Worm (Caenorhabditis elegans) whole organism, young adult: ENCODE results near the gene cdc-48.1.

ENCODE experiments used
- B0035.1 ChIP-seq: sonication (generic microtip); optimal IDR thresholded peaks from 2 replicates; lab custom pipeline; 2016; ENCODE audit warnings: missing genetic modification characterization, mild to moderate bottlenecking, missing compliant biosample characterization, missing genotype, missing genetic modification reagents
- D2030.7 ChIP-seq: fragments of 200-800 bp; sonication (Bioruptor generic); IDR thresholded peaks from 2 replicates; pipeline ENCODE4 v1.3.6; 2022; ENCODE audit warnings: missing genetic modification reagents, missing genetic modification characterization, missing compliant biosample characterization
- F52B5.7 ChIP-seq: sonication (generic microtip); optimal IDR thresholded peaks from 2 replicates; lab custom pipeline; 2016; ENCODE audit warnings: mild to moderate bottlenecking, missing genetic modification characterization, missing compliant biosample characterization
- F55B11.4 ChIP-seq: sonication (generic microtip); optimal IDR thresholded peaks from 2 replicates; lab custom pipeline; 2016; ENCODE audit warnings: missing compliant biosample characterization, missing genetic modification characterization, borderline replicate concordance; ENCODE audit not compliant: insufficient read depth
- F57A8.1 ChIP-seq: fragments of 200-800 bp; sonication (Bioruptor generic); optimal IDR thresholded peaks from 2 replicates; lab custom pipeline; 2018; ENCODE audit warnings: mild to moderate bottlenecking, missing genetic modification characterization, moderate library complexity, missing compliant biosample characterization
- F57C9.4 ChIP-seq: sonication (generic microtip); optimal IDR thresholded peaks from 2 replicates; lab custom pipeline; 2017; ENCODE audit warnings: mild to moderate bottlenecking, missing genetic modification characterization, missing compliant biosample characterization
- T26A5.8 ChIP-seq: sonication (generic microtip); optimal IDR thresholded peaks from 2 replicates; lab custom pipeline; 2016; ENCODE audit warnings: missing genetic modification characterization, missing compliant biosample characterization
- Y56A3A.18 ChIP-seq: fragments of 200-800 bp; sonication (Bioruptor generic); IDR thresholded peaks from 2 replicates; pipeline ENCODE4 v1.3.6; 2022; ENCODE audit warnings: missing genetic modification reagents, missing genetic modification characterization, missing compliant biosample characterization
- Y67H2A.10 ChIP-seq: fragments of 200-800 bp; sonication (Bioruptor generic); conservative IDR thresholded peaks from 2 replicates; pipeline ENCODE4 v1.3.6; 2022; ENCODE audit warnings: missing genetic modification reagents, missing genetic modification characterization, missing compliant biosample characterization
- aptf-2 ChIP-seq: fragments of 200-800 bp; sonication (Bioruptor generic); conservative IDR thresholded peaks from 2 replicates; pipeline ENCODE4 v1.3.6; 2022; ENCODE audit warnings: missing genetic modification reagents, missing genetic modification characterization, missing compliant biosample characterization
- attf-6 ChIP-seq: fragments of 200-800 bp; sonication (Bioruptor generic); IDR thresholded peaks from 2 replicates; pipeline ENCODE4 v1.3.6; 2022; ENCODE audit warnings: missing genetic modification reagents, missing genetic modification characterization, missing compliant biosample characterization
- ceh-27 ChIP-seq: fragments of 200-800 bp; sonication (Bioruptor generic); optimal IDR thresholded peaks from 2 replicates; lab custom pipeline; 2018; ENCODE audit warnings: mild to moderate bottlenecking, missing genetic modification characterization, moderate library complexity, missing compliant biosample characterization
- ceh-40 ChIP-seq: fragments of 200-800 bp; sonication (Bioruptor generic); IDR thresholded peaks from 2 replicates; pipeline ENCODE4 v1.3.6; 2022; ENCODE audit warnings: missing genetic modification characterization, missing compliant biosample characterization
- die-1 ChIP-seq: sonication (generic microtip); optimal IDR thresholded peaks from 2 replicates; lab custom pipeline; 2016; ENCODE audit warnings: missing genotype, mild to moderate bottlenecking, missing genetic modification characterization, missing compliant biosample characterization
- dox-1 ChIP-seq: fragments of 200-800 bp; sonication (Bioruptor generic); IDR thresholded peaks from 2 replicates; pipeline ENCODE4 v1.3.6; 2022; ENCODE audit warnings: missing genetic modification reagents, missing genetic modification characterization, missing compliant biosample characterization
- dpff-1 ChIP-seq: sonication (generic microtip); optimal IDR thresholded peaks from 2 replicates; lab custom pipeline; 2017; ENCODE audit warnings: mild to moderate bottlenecking, missing genetic modification characterization, missing compliant biosample characterization
- dpl-1 ChIP-seq: fragments of 150-350 bp; optimal IDR thresholded peaks from 2 replicates; lab custom pipeline; 2014; ENCODE audit warnings: missing biosample characterization, missing genetic modification reagents, missing genetic modification characterization
- fkh-3 ChIP-seq: sonication (generic microtip); optimal IDR thresholded peaks from 2 replicates; lab custom pipeline; 2016; ENCODE audit warnings: mild to moderate bottlenecking, missing genetic modification characterization, missing compliant biosample characterization
- hlh-12 ChIP-seq: sonication (generic microtip); optimal IDR thresholded peaks from 2 replicates; lab custom pipeline; 2016; ENCODE audit warnings: missing genetic modification characterization, missing compliant biosample characterization
- hmg-1.2 ChIP-seq: fragments of 200-800 bp; sonication (Bioruptor generic); IDR thresholded peaks from 2 replicates; pipeline ENCODE4 v1.3.6; 2022; ENCODE audit warnings: missing genetic modification reagents, missing genetic modification characterization, missing compliant biosample characterization
- hrde-1 ChIP-seq: sonication (generic microtip); optimal IDR thresholded peaks from 2 replicates; lab custom pipeline; 2016; ENCODE audit warnings: missing genetic modification characterization, mild to moderate bottlenecking, missing compliant biosample characterization, moderate library complexity, missing genotype, missing genetic modification reagents, borderline replicate concordance
- hsf-1 ChIP-seq: fragments of 200-800 bp; sonication (Bioruptor generic); IDR thresholded peaks from 2 replicates; pipeline ENCODE4 v1.3.6; 2022; ENCODE audit warnings: missing genetic modification reagents, missing genetic modification characterization, missing compliant biosample characterization
- lag-1 ChIP-seq: fragments of 200-800 bp; sonication (Bioruptor generic); IDR thresholded peaks from 2 replicates; pipeline ENCODE4 v1.3.6; 2022; ENCODE audit warnings: missing genetic modification reagents, missing genetic modification characterization, missing compliant biosample characterization
- lir-1 ChIP-seq: fragments of 200-800 bp; sonication (Bioruptor generic); conservative IDR thresholded peaks from 2 replicates; pipeline ENCODE4 v1.3.6; 2022; ENCODE audit warnings: missing genetic modification reagents, missing genetic modification characterization, missing compliant biosample characterization
- lsl-1 ChIP-seq: fragments of 200-800 bp; sonication (Bioruptor generic); optimal IDR thresholded peaks from 2 replicates; lab custom pipeline; 2018; ENCODE audit warnings: mild to moderate bottlenecking, missing genetic modification characterization, moderate library complexity, missing compliant biosample characterization
- madf-10 ChIP-seq: sonication (generic microtip); optimal IDR thresholded peaks from 2 replicates; lab custom pipeline; 2016; ENCODE audit warnings: mild to moderate bottlenecking, missing genetic modification characterization, missing compliant biosample characterization
- mxl-1 ChIP-seq: sonication (generic microtip); optimal IDR thresholded peaks from 2 replicates; lab custom pipeline; 2016; ENCODE audit warnings: missing genetic modification characterization, missing compliant biosample characterization
- nfya-1 ChIP-seq: sonication (generic microtip); optimal IDR thresholded peaks from 2 replicates; lab custom pipeline; 2017; ENCODE audit warnings: antibody characterized with exemption, missing compliant biosample characterization, missing genetic modification characterization, borderline replicate concordance; ENCODE audit not compliant: insufficient read depth
- rec-8 ChIP-seq, 2 experiments: sonication (generic microtip); optimal IDR thresholded peaks; 2 replicates each; lab custom pipeline; 2016; ENCODE audit warnings: mild to moderate bottlenecking in 2 of 2, missing genetic modification characterization in 2 of 2, missing genetic modification reagents in 2 of 2, missing genotype in 2 of 2, missing biosample characterization in 1 of 2, missing compliant biosample characterization in 1 of 2, moderate library complexity in 1 of 2
- repo-1 ChIP-seq: sonication (generic microtip); optimal IDR thresholded peaks from 2 replicates; lab custom pipeline; 2017; ENCODE audit warnings: mild to moderate bottlenecking, missing genetic modification characterization, missing compliant biosample characterization
- snpc-1.3 ChIP-seq: sonication (generic microtip); optimal IDR thresholded peaks from 2 replicates; lab custom pipeline; 2017; ENCODE audit warnings: missing genetic modification characterization, mild to moderate bottlenecking, missing compliant biosample characterization, antibody characterized with exemption, moderate library complexity, missing genotype, missing genetic modification reagents; ENCODE audit not compliant: insufficient read depth
- somi-1 ChIP-seq: fragments of 200-800 bp; sonication (Bioruptor generic); optimal IDR thresholded peaks from 2 replicates; lab custom pipeline; 2018; ENCODE audit warnings: mild to moderate bottlenecking, missing genetic modification characterization, missing compliant biosample characterization
- sptf-2 ChIP-seq: fragments of 200-800 bp; sonication (Bioruptor generic); optimal IDR thresholded peaks from 2 replicates; lab custom pipeline; 2018; ENCODE audit warnings: mild to moderate bottlenecking, missing genetic modification characterization, missing compliant biosample characterization
- tlf-1 ChIP-seq: fragments of 200-800 bp; sonication (Bioruptor generic); optimal IDR thresholded peaks from 2 replicates; lab custom pipeline; 2018; ENCODE audit warnings: mild to moderate bottlenecking, missing genetic modification characterization, missing compliant biosample characterization
- unc-130 ChIP-seq: sonication (generic microtip); optimal IDR thresholded peaks from 2 replicates; lab custom pipeline; 2016; ENCODE audit warnings: missing genetic modification reagents, missing genetic modification characterization, missing compliant biosample characterization
- ztf-22 ChIP-seq: fragments of 200-800 bp; sonication (Bioruptor generic); optimal IDR thresholded peaks from 2 replicates; lab custom pipeline; 2018; ENCODE audit warnings: mild to moderate bottlenecking, missing genetic modification characterization, moderate library complexity, missing compliant biosample characterization
- ztf-25 ChIP-seq: fragments of 200-800 bp; sonication (Bioruptor generic); IDR thresholded peaks from 2 replicates; pipeline ENCODE4 v1.3.6; 2022; ENCODE audit warnings: missing genetic modification reagents, missing genetic modification characterization, missing compliant biosample characterization
- ztf-26 ChIP-seq: sonication (generic microtip); optimal IDR thresholded peaks from 2 replicates; lab custom pipeline; 2017; ENCODE audit warnings: missing genetic modification characterization, missing compliant biosample characterization
- ztf-6 ChIP-seq: fragments of 200-800 bp; sonication (Bioruptor generic); IDR thresholded peaks from 2 replicates; pipeline ENCODE4 v1.3.6; 2022; ENCODE audit warnings: missing genetic modification reagents, missing genetic modification characterization, missing compliant biosample characterization

Gene cdc-48.1

DNA sequence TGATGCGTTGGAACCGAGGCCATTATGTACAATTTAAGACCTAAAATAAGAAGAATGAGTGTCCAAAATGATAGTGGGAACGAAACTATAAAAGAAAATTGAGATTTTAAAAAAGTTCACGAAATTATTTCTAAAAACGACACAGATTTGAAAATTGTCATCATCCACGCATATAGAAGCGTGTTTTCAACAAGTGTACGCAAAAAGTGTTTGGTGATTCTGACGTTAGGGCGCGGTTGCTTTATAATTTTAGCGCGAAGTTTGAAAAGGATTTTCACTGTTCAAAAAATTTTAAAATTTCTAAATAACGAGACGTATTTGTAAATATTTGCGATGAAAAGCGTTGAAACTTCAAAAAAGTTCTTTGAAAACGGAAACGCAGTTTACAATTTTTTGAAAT is at the start of gene cdc-48.1 (continued):
- TF ChIP-seq Y56A3A.18 (GFP tag; lab: Robert Waterston, UW) (peak; percentile 97), ceh-40 (GFP tag; lab: Robert Waterston, UW) (peak; percentile 94), nfya-1 (tag; lab: Kevin White, UChicago) (no peak), lir-1 (GFP tag; lab: Robert Waterston, UW) (peak; percentile 99), F57A8.1 (peak; percentile 84), hrde-1 (tag; lab: Kevin White, UChicago) (peak; percentile 96), mxl-1 (tag; lab: Kevin White, UChicago) (no peak), tlf-1 (GFP tag; lab: Kevin White, UChicago) (peak; percentile 100), aptf-2 (GFP tag; lab: Robert Waterston, UW) (peak; percentile 90), fkh-3 (peak; percentile 59), repo-1 (tag; lab: Kevin White, UChicago) (peak; percentile 98), dpl-1 (peak; percentile 100), lag-1 (GFP tag; lab: Robert Waterston, UW) (no peak; the same call in 1 of the 2 replicates), F55B11.4 (tag; lab: Kevin White, UChicago) (no peak), hsf-1 (GFP tag; lab: Robert Waterston, UW) (peak; percentile 94), B0035.1 (peak; percentile 95), unc-130 (GFP tag; lab: Kevin White, UChicago) (peak; percentile 98), ztf-6 (peak; percentile 99), dpff-1 (tag; lab: Kevin White, UChicago) (peak; percentile 11), hmg-1.2 (GFP tag; lab: Robert Waterston, UW) (peak; percentile 94), ztf-22 (GFP tag; lab: Kevin White, UChicago) (peak; percentile 97), D2030.7 (GFP tag; lab: Robert Waterston, UW) (peak; percentile 99), F57C9.4 (tag; lab: Kevin White, UChicago) (peak; percentile 93), attf-6 (peak; percentile 92), rec-8 (tag; optimal IDR thresholded peaks at IDR 0.05; lab: Kevin White, UChicago) (peak; percentile 86 to 87), lsl-1 (GFP tag; lab: Kevin White, UChicago) (peak; percentile 96), T26A5.8 (tag; lab: Kevin White, UChicago) (peak; percentile 56), dox-1 (peak; percentile 100), Y67H2A.10 (peak; percentile 98), ztf-26 (tag; lab: Kevin White, UChicago) (peak; percentile 99)
- TF ChIP-seq, all 124 proteins: peak for 114

- TF ChIP-seq ztf-25 (GFP tag; lab: Robert Waterston, UW) (no peak), sptf-2 (GFP tag; lab: Kevin White, UChicago) (no peak), hlh-12 (tag; lab: Kevin White, UChicago) (no peak), die-1 (tag; lab: Kevin White, UChicago) (no peak), madf-10 (tag; lab: Kevin White, UChicago) (no peak), ztf-26 (tag; lab: Kevin White, UChicago) (no peak), snpc-1.3 (tag; lab: Kevin White, UChicago) (no peak), F52B5.7 (tag; lab: Kevin White, UChicago) (no peak), somi-1 (GFP tag; lab: Kevin White, UChicago) (no peak), ceh-27 (no peak), lsl-1 (GFP tag; lab: Kevin White, UChicago) (no peak)
Observed at ce11 chrII:10612743-10613142, 49.5 kb upstream of the cdc-48.1 start, which contains the start of gene C14A4.12. Gene C14A4.12, plus strand, starts transcription at chrII:10613043.
